Fruit fly (Drosophila melanogaster) whole organism, prepupa: ENCODE measurements around the gene Spase12.

Source experiments
- Blimp-1 ChIP-seq: fragments of 200-800 bp; sonication (Bioruptor generic); optimal IDR thresholded peaks from 3 replicates; lab custom pipeline; 2017; ENCODE audit warnings: missing biosample characterization, missing genetic modification characterization, mild to moderate bottlenecking, moderate library complexity, missing genetic modification reagents
- CG10631 ChIP-seq: fragments of 200-800 bp; sonication (Bioruptor generic); optimal IDR thresholded peaks from 2 replicates; lab custom pipeline; 2016; ENCODE audit warnings: missing biosample characterization, missing genetic modification characterization
- CG10669 ChIP-seq: fragments of 200-800 bp; sonication (Bioruptor generic); optimal IDR thresholded peaks from 3 replicates; lab custom pipeline; 2018; ENCODE audit warnings: missing biosample characterization, mild to moderate bottlenecking, missing genetic modification characterization, moderate library complexity
- CG11294 ChIP-seq: fragments of 200-800 bp; sonication (Bioruptor generic); IDR thresholded peaks from 2 replicates; pipeline ENCODE4 v1.3.6; 2022; ENCODE audit warnings: missing biosample characterization, missing genetic modification characterization
- CG11762 ChIP-seq: fragments of 200-800 bp; sonication (Bioruptor generic); optimal IDR thresholded peaks from 3 replicates; lab custom pipeline; 2016; ENCODE audit warnings: missing biosample characterization, missing genetic modification characterization; ENCODE audit not compliant: insufficient read depth
- CG11902 ChIP-seq: fragments of 200-800 bp; sonication (Bioruptor generic); optimal IDR thresholded peaks from 3 replicates; lab custom pipeline; 2016; ENCODE audit warnings: missing biosample characterization, missing genetic modification characterization
- CG15336 ChIP-seq: fragments of 200-800 bp; sonication (Bioruptor generic); IDR thresholded peaks from 2 replicates; pipeline ENCODE4 v1.3.6; 2022; ENCODE audit warnings: missing biosample characterization, missing genetic modification characterization
- CG1621 ChIP-seq: fragments of 200-800 bp; sonication (Bioruptor generic); optimal IDR thresholded peaks from 3 replicates; lab custom pipeline; 2018; ENCODE audit warnings: missing biosample characterization, mild to moderate bottlenecking, missing genetic modification characterization
- CG16779 ChIP-seq: fragments of 200-800 bp; sonication (Bioruptor generic); optimal IDR thresholded peaks from 3 replicates; lab custom pipeline; 2017; ENCODE audit warnings: missing biosample characterization, mild to moderate bottlenecking, missing genetic modification characterization
- CG3032 ChIP-seq: fragments of 200-800 bp; optimal IDR thresholded peaks from 2 replicates; lab custom pipeline; 2019; ENCODE audit warnings: missing biosample characterization, mild to moderate bottlenecking, missing genetic modification characterization, moderate library complexity
- CG31627 ChIP-seq: fragments of 200-800 bp; sonication (Bioruptor generic); optimal IDR thresholded peaks from 3 replicates; lab custom pipeline; 2016; ENCODE audit warnings: missing biosample characterization, missing genetic modification characterization
- CG34406 ChIP-seq: fragments of 200-800 bp; sonication (Bioruptor generic); optimal IDR thresholded peaks from 3 replicates; lab custom pipeline; 2016; ENCODE audit warnings: missing biosample characterization, missing genetic modification characterization
- CG4318 ChIP-seq: fragments of 200-800 bp; sonication (Bioruptor generic); optimal IDR thresholded peaks from 3 replicates; lab custom pipeline; 2017; ENCODE audit warnings: missing biosample characterization, mild to moderate bottlenecking, missing genetic modification characterization
- CG6163 ChIP-seq: fragments of 200-800 bp; sonication (Bioruptor generic); IDR thresholded peaks from 3 replicates; pipeline ENCODE4 v1.3.6; 2022; ENCODE audit warnings: missing biosample characterization, missing genetic modification characterization
- CG6276 ChIP-seq: fragments of 200-800 bp; sonication (Bioruptor generic); optimal IDR thresholded peaks from 2 replicates; lab custom pipeline; 2017; ENCODE audit warnings: missing biosample characterization, mild to moderate bottlenecking, missing genetic modification characterization
- CG6792 ChIP-seq: fragments of 200-800 bp; sonication (Bioruptor generic); optimal IDR thresholded peaks from 3 replicates; lab custom pipeline; 2016; ENCODE audit warnings: missing biosample characterization, missing genetic modification characterization
- CG6808 ChIP-seq: fragments of 200-800 bp; sonication (Bioruptor generic); optimal IDR thresholded peaks from 3 replicates; lab custom pipeline; 2017; ENCODE audit warnings: missing biosample characterization, missing genetic modification characterization, mild to moderate bottlenecking, moderate library complexity, missing genetic modification reagents
- CG6854 ChIP-seq: fragments of 200-800 bp; sonication (Bioruptor generic); optimal IDR thresholded peaks from 2 replicates; lab custom pipeline; 2017; ENCODE audit warnings: missing biosample characterization, mild to moderate bottlenecking, missing genetic modification characterization
- CG7368 ChIP-seq: fragments of 200-800 bp; sonication (Bioruptor generic); optimal IDR thresholded peaks from 3 replicates; lab custom pipeline; 2016; ENCODE audit warnings: missing biosample characterization, missing genetic modification characterization
- CG8119 ChIP-seq: fragments of 200-800 bp; sonication (Bioruptor generic); IDR thresholded peaks from 3 replicates; pipeline ENCODE4 v1.3.6; 2022; ENCODE audit warnings: missing biosample characterization, missing genetic modification characterization
- CG8319 ChIP-seq: fragments of 200-800 bp; sonication (Bioruptor generic); optimal IDR thresholded peaks from 3 replicates; lab custom pipeline; 2016; ENCODE audit warnings: missing biosample characterization, missing genetic modification characterization
- CG8632 ChIP-seq: fragments of 200-800 bp; sonication (Bioruptor generic); optimal IDR thresholded peaks from 3 replicates; lab custom pipeline; 2016; ENCODE audit warnings: missing biosample characterization, missing genetic modification characterization
- CG9139 ChIP-seq: fragments of 200-800 bp; sonication (Bioruptor generic); optimal IDR thresholded peaks from 3 replicates; lab custom pipeline; 2017; ENCODE audit warnings: missing biosample characterization, mild to moderate bottlenecking, missing genetic modification characterization
- Eip75B ChIP-seq: fragments of 200-800 bp; sonication (Bioruptor generic); optimal IDR thresholded peaks from 3 replicates; lab custom pipeline; 2016; ENCODE audit warnings: missing biosample characterization, missing genetic modification characterization
- Eip93F ChIP-seq: fragments of 200-800 bp; sonication (Bioruptor generic); optimal IDR thresholded peaks from 2 replicates; lab custom pipeline; 2016; ENCODE audit warnings: missing biosample characterization, mild to moderate bottlenecking, missing genetic modification characterization
- Ets21C ChIP-seq: fragments of 200-800 bp; sonication (Bioruptor generic); optimal IDR thresholded peaks from 3 replicates; lab custom pipeline; 2016; ENCODE audit warnings: missing biosample characterization, missing genetic modification characterization
- Ets96B ChIP-seq: fragments of 200-800 bp; optimal IDR thresholded peaks from 2 replicates; lab custom pipeline; 2019; ENCODE audit warnings: missing biosample characterization, mild to moderate bottlenecking, missing genetic modification characterization, moderate library complexity
- Gug ChIP-seq: fragments of 200-800 bp; sonication (Bioruptor generic); IDR thresholded peaks from 2 replicates; pipeline ENCODE4 v1.3.6; 2022; ENCODE audit warnings: missing biosample characterization, missing genetic modification characterization
- Hr38 ChIP-seq: sonication (Bioruptor generic); optimal IDR thresholded peaks from 2 replicates; lab custom pipeline; 2016; ENCODE audit warnings: missing biosample characterization, missing genetic modification characterization
- Hr4 ChIP-seq: fragments of 200-800 bp; sonication (Bioruptor generic); optimal IDR thresholded peaks from 3 replicates; lab custom pipeline; 2016; ENCODE audit warnings: missing biosample characterization, missing genetic modification characterization
- Lpt ChIP-seq: fragments of 200-800 bp; sonication (Bioruptor generic); optimal IDR thresholded peaks from 3 replicates; lab custom pipeline; 2016; ENCODE audit warnings: missing biosample characterization, missing genetic modification characterization
- OdsH ChIP-seq: fragments of 200-800 bp; sonication (Bioruptor generic); optimal IDR thresholded peaks from 3 replicates; lab custom pipeline; 2016; ENCODE audit warnings: missing biosample characterization, missing genetic modification characterization
- Smox ChIP-seq: fragments of 200-800 bp; sonication (Bioruptor generic); optimal IDR thresholded peaks from 3 replicates; lab custom pipeline; 2016; ENCODE audit warnings: missing biosample characterization, missing genetic modification characterization
- Sox102F ChIP-seq: fragments of 200-800 bp; sonication (Bioruptor generic); optimal IDR thresholded peaks from 2 replicates; lab custom pipeline; 2016; ENCODE audit warnings: missing biosample characterization, mild to moderate bottlenecking, missing genetic modification characterization
- Sox14 ChIP-seq: fragments of 200-800 bp; sonication (Bioruptor generic); optimal IDR thresholded peaks from 3 replicates; lab custom pipeline; 2016; ENCODE audit warnings: missing biosample characterization, missing genetic modification characterization
- Sox15 ChIP-seq: fragments of 200-800 bp; sonication (Bioruptor generic); optimal IDR thresholded peaks from 3 replicates; lab custom pipeline; 2016; ENCODE audit warnings: missing biosample characterization, missing genetic modification characterization
- acj6 ChIP-seq: fragments of 200-800 bp; sonication (Bioruptor generic); optimal IDR thresholded peaks from 3 replicates; lab custom pipeline; 2016; ENCODE audit warnings: missing biosample characterization, missing genetic modification characterization
- cyc ChIP-seq: fragments of 200-800 bp; sonication (Bioruptor generic); optimal IDR thresholded peaks from 3 replicates; lab custom pipeline; 2016; ENCODE audit warnings: missing biosample characterization, missing genetic modification characterization
- dac ChIP-seq: fragments of 200-800 bp; sonication (Bioruptor generic); optimal IDR thresholded peaks from 2 replicates; lab custom pipeline; 2017; ENCODE audit warnings: missing biosample characterization, mild to moderate bottlenecking, missing genetic modification characterization
- eg ChIP-seq: fragments of 200-800 bp; sonication (Bioruptor generic); IDR thresholded peaks from 3 replicates; pipeline ENCODE4 v1.3.6; 2022; ENCODE audit warnings: missing biosample characterization, missing genetic modification characterization
- esn ChIP-seq: fragments of 200-800 bp; sonication (Bioruptor generic); optimal IDR thresholded peaks from 2 replicates; lab custom pipeline; 2016; ENCODE audit warnings: missing biosample characterization, mild to moderate bottlenecking, missing genetic modification characterization, moderate library complexity
- fd59A ChIP-seq: fragments of 200-800 bp; sonication (Bioruptor generic); optimal IDR thresholded peaks from 2 replicates; lab custom pipeline; 2017; ENCODE audit warnings: missing biosample characterization, mild to moderate bottlenecking, missing genetic modification characterization, missing genetic modification reagents
- fd85E ChIP-seq: fragments of 200-800 bp; sonication (Bioruptor generic); optimal IDR thresholded peaks from 3 replicates; lab custom pipeline; 2016; ENCODE audit warnings: missing biosample characterization, missing genetic modification characterization
- fkh ChIP-seq: fragments of 200-800 bp; sonication (Bioruptor generic); optimal IDR thresholded peaks from 3 replicates; lab custom pipeline; 2017; ENCODE audit warnings: missing biosample characterization, mild to moderate bottlenecking, missing genetic modification characterization, moderate library complexity
- lz ChIP-seq: fragments of 200-800 bp; sonication (Bioruptor generic); optimal IDR thresholded peaks from 3 replicates; lab custom pipeline; 2016; ENCODE audit warnings: missing biosample characterization, missing genetic modification characterization
- net ChIP-seq: fragments of 200-800 bp; sonication (Bioruptor generic); optimal IDR thresholded peaks from 3 replicates; lab custom pipeline; 2016; ENCODE audit warnings: missing biosample characterization, missing genetic modification characterization
- pdm3 ChIP-seq: fragments of 200-800 bp; sonication (Bioruptor generic); optimal IDR thresholded peaks from 3 replicates; lab custom pipeline; 2016; ENCODE audit warnings: missing biosample characterization, missing genetic modification characterization
- salr ChIP-seq, 2 experiments: fragments of 200-800 bp; sonication (Bioruptor generic); optimal IDR thresholded peaks; 3 replicates each; lab custom pipeline; 2016 to 2018; ENCODE audit warnings: missing biosample characterization in 2 of 2, missing genetic modification characterization in 2 of 2, mild to moderate bottlenecking in 1 of 2
- spab ChIP-seq: fragments of 200-800 bp; sonication (Bioruptor generic); optimal IDR thresholded peaks from 2 replicates; lab custom pipeline; 2017; ENCODE audit warnings: missing biosample characterization, mild to moderate bottlenecking, missing genetic modification characterization, missing genetic modification reagents
- ss ChIP-seq, 2 experiments: fragments of 200-800 bp; sonication (Bioruptor generic); optimal IDR thresholded peaks; 2 replicates in 1 of 2; 3 replicates in 1 of 2; lab custom pipeline; 2017 to 2018; ENCODE audit warnings: mild to moderate bottlenecking in 2 of 2, missing biosample characterization in 2 of 2, missing genetic modification characterization in 2 of 2, moderate library complexity in 1 of 2
- svp ChIP-seq: fragments of 200-800 bp; sonication (Bioruptor generic); peaks from one replicate; lab custom pipeline; 2016; ENCODE audit warnings: missing biosample characterization, missing genetic modification characterization
- topi ChIP-seq: fragments of 200-800 bp; sonication (Bioruptor generic); optimal IDR thresholded peaks from 3 replicates; lab custom pipeline; 2016; ENCODE audit warnings: missing biosample characterization, missing genetic modification characterization
- vri ChIP-seq: fragments of 200-800 bp; sonication (Bioruptor generic); optimal IDR thresholded peaks from 3 replicates; lab custom pipeline; 2016; ENCODE audit warnings: missing biosample characterization, mild to moderate bottlenecking, missing genetic modification characterization

Spase12 gene

DNA sequence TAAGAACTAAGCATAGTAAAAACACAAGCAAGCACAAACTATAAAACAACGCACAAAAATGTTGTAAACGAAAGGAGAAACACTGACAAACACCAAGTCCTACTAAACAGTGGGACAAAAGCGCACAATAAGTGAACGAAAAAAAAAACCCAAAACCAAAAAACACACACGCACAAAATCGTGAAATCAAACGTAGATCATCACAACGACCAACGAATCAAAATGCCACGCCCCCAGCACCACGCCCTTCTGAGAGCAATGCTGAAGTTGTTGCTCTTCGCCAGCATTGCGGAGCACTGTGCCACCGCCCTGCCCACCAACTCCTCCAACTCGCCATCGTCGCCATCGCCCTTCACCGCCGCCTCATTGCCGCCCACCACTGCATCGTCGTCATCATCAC lies 29.1 kb downstream of the Spase12 start:
- no peak for TF ChIP-seq CG1621 (tag; lab: Kevin White, UChicago)
- no peak for TF ChIP-seq fd85E (GFP tag; lab: Kevin White, UChicago)
- TF ChIP-seq topi (GFP tag; lab: Kevin White, UChicago): no peak
- TF ChIP-seq Sox14 (GFP tag; lab: Kevin White, UChicago): peak; percentile 21
- TF ChIP-seq Smox: peak; percentile 3
- no peak for TF ChIP-seq CG11762 (GFP tag; lab: Kevin White, UChicago)
- TF ChIP-seq CG7368 (GFP tag; lab: Kevin White, UChicago): peak; percentile 23
- 0 out of 2 replicates have a peak, but pooled peaks have one; percentile 23 for TF ChIP-seq CG15336 (GFP tag; lab: Robert Waterston, UW)
- no peak for TF ChIP-seq Hr4 (GFP tag; lab: Kevin White, UChicago)
- peak; percentile 35 for TF ChIP-seq CG31627 (GFP tag; lab: Kevin White, UChicago)
- no peak for TF ChIP-seq CG6276 (GFP tag; lab: Kevin White, UChicago)
- no peak for TF ChIP-seq Eip93F (GFP tag; lab: Kevin White, UChicago)
- peak; percentile 7 for TF ChIP-seq cyc (GFP tag; lab: Kevin White, UChicago)
- no peak for TF ChIP-seq Sox15
- peak; percentile 10 for TF ChIP-seq net (GFP tag; lab: Kevin White, UChicago)
- peak; percentile 33 for TF ChIP-seq CG6792 (GFP tag; lab: Kevin White, UChicago)
- peak; percentile 45; the same call in 2 of the 3 replicates for TF ChIP-seq CG6163 (GFP tag; lab: Robert Waterston, UW)
- TF ChIP-seq ss (GFP tag; optimal IDR thresholded peaks at IDR 0.05; lab: Kevin White, UChicago): no peak
- peak; percentile 2 for TF ChIP-seq CG8632 (GFP tag; lab: Kevin White, UChicago)
- TF ChIP-seq CG8119 (GFP tag; lab: Robert Waterston, UW): no peak
- TF ChIP-seq lz (GFP tag; lab: Kevin White, UChicago): peak; percentile 7
- TF ChIP-seq spab (GFP tag; lab: Kevin White, UChicago): no peak
- no peak for TF ChIP-seq esn (GFP tag; lab: Kevin White, UChicago)
- TF ChIP-seq CG8319 (GFP tag; lab: Kevin White, UChicago): no peak
- TF ChIP-seq CG4318 (GFP tag; lab: Kevin White, UChicago): no peak
- peak; percentile 10 for TF ChIP-seq acj6
- TF ChIP-seq vri (GFP tag; lab: Kevin White, UChicago): no peak
- TF ChIP-seq CG11902 (GFP tag; lab: Kevin White, UChicago): no peak
- TF ChIP-seq OdsH (GFP tag; lab: Kevin White, UChicago): peak; percentile 17
- TF ChIP-seq pdm3 (GFP tag; lab: Kevin White, UChicago): no peak
- TF ChIP-seq fkh (GFP tag; lab: Kevin White, UChicago): no peak
- no peak for TF ChIP-seq CG6808 (GFP tag; lab: Kevin White, UChicago)
- no peak for TF ChIP-seq CG6854
- no peak for TF ChIP-seq Ets21C (GFP tag; lab: Kevin White, UChicago)
- TF ChIP-seq eg (GFP tag; lab: Robert Waterston, UW): 0 out of 3 replicates have a peak, but pooled peaks have one; percentile 32
- TF ChIP-seq Gug (GFP tag; lab: Robert Waterston, UW): no peak
- no peak for TF ChIP-seq CG3032 (tag; lab: Kevin White, UChicago)
- no peak for TF ChIP-seq Hr38
- no peak for TF ChIP-seq CG16779
- no peak for TF ChIP-seq Lpt (GFP tag; lab: Kevin White, UChicago)
- peak; percentile 1 for TF ChIP-seq CG34406 (GFP tag; lab: Kevin White, UChicago)
- no peak for TF ChIP-seq CG9139
- peak in 1 of 2 experiments; percentile 11 for TF ChIP-seq salr (GFP tag; optimal IDR thresholded peaks at IDR 0.05; lab: Kevin White, UChicago)
- TF ChIP-seq CG10631 (GFP tag; lab: Kevin White, UChicago): peak; percentile 23
- TF ChIP-seq CG11294 (GFP tag; lab: Robert Waterston, UW): no peak
- TF ChIP-seq Ets96B (tag; lab: Kevin White, UChicago): no peak
- TF ChIP-seq CG10669: no peak
- TF ChIP-seq fd59A (GFP tag; lab: Kevin White, UChicago): no peak
- no peak for TF ChIP-seq Eip75B
- TF ChIP-seq Blimp-1 (GFP tag; lab: Kevin White, UChicago): no peak
- TF ChIP-seq dac (GFP tag; lab: Kevin White, UChicago): no peak
- no peak for TF ChIP-seq Sox102F (GFP tag; lab: Kevin White, UChicago)
- peak; percentile 44 for TF ChIP-seq svp (GFP tag; lab: Kevin White, UChicago)
